Worm (Caenorhabditis elegans) whole organism, early embryonic: ENCODE data around the gene Y57G11B.8.

Source experiments
- B0310.2 ChIP-seq: sonication (generic microtip); optimal IDR thresholded peaks from 2 replicates; lab custom pipeline; 2016; ENCODE audit warnings: mild to moderate bottlenecking, missing genetic modification characterization, missing compliant biosample characterization
- F13C5.2 ChIP-seq: sonication (generic microtip); optimal IDR thresholded peaks from 2 replicates; lab custom pipeline; 2017; ENCODE audit warnings: mild to moderate bottlenecking, missing genetic modification characterization, inconsistent platforms, missing compliant biosample characterization
- aly-1 ChIP-seq: sonication (generic microtip); optimal IDR thresholded peaks from 2 replicates; lab custom pipeline; 2016; ENCODE audit warnings: missing genetic modification characterization, missing compliant biosample characterization
- ama-1 ChIP-seq: fragments of 150-350 bp; optimal IDR thresholded peaks from 2 replicates; lab custom pipeline; 2014
- ceh-13 ChIP-seq: fragments of 200-800 bp; sonication (Bioruptor generic); optimal IDR thresholded peaks from 2 replicates; lab custom pipeline; 2018; ENCODE audit warnings: mild to moderate bottlenecking, missing genetic modification characterization, missing compliant biosample characterization
- ceh-36 ChIP-seq: sonication (generic microtip); optimal IDR thresholded peaks from 2 replicates; lab custom pipeline; 2016; ENCODE audit warnings: missing genetic modification characterization, inconsistent platforms, missing compliant biosample characterization
- ets-7 ChIP-seq: sonication (generic microtip); optimal IDR thresholded peaks from 2 replicates; lab custom pipeline; 2016; ENCODE audit warnings: missing genotype, missing genetic modification characterization, missing compliant biosample characterization
- flt-1 ChIP-seq: fragments of 200-800 bp; sonication (Bioruptor generic); IDR thresholded peaks from 2 replicates; pipeline ENCODE4 v1.3.6; 2022; ENCODE audit warnings: missing genetic modification characterization, missing compliant biosample characterization
- hmbx-1 ChIP-seq: sonication (generic microtip); optimal IDR thresholded peaks from 2 replicates; lab custom pipeline; 2016; ENCODE audit warnings: mild to moderate bottlenecking, missing genetic modification characterization, missing compliant biosample characterization
- hmg-4 ChIP-seq: fragments of 200-800 bp; sonication (Bioruptor generic); optimal IDR thresholded peaks from 2 replicates; lab custom pipeline; 2018; ENCODE audit warnings: mild to moderate bottlenecking, missing genetic modification characterization, missing compliant biosample characterization
- hnd-1 ChIP-seq: sonication (generic microtip); optimal IDR thresholded peaks from 2 replicates; lab custom pipeline; 2016; ENCODE audit warnings: missing genetic modification characterization, missing compliant biosample characterization
- pes-1 ChIP-seq: fragments of 200-800 bp; sonication (Bioruptor generic); IDR thresholded peaks from 2 replicates; pipeline ENCODE4 v1.3.6; 2022; ENCODE audit warnings: missing genetic modification reagents, missing genetic modification characterization, missing compliant biosample characterization
- scrt-1 ChIP-seq: fragments of 200-800 bp; sonication (Bioruptor generic); IDR thresholded peaks from 2 replicates; pipeline ENCODE4 v1.3.6; 2022; ENCODE audit warnings: missing genetic modification characterization, missing compliant biosample characterization
- sea-1 ChIP-seq: fragments of 200-800 bp; sonication (Bioruptor generic); conservative IDR thresholded peaks from 2 replicates; pipeline ENCODE4 v1.3.6; 2022; ENCODE audit warnings: missing genetic modification characterization, missing compliant biosample characterization
- tbx-11 ChIP-seq: fragments of 200-800 bp; sonication (Bioruptor generic); IDR thresholded peaks from 2 replicates; pipeline ENCODE4 v1.3.6; 2022; ENCODE audit warnings: missing genetic modification characterization, missing compliant biosample characterization
- tbx-37 ChIP-seq: fragments of 200-800 bp; sonication (Bioruptor generic); conservative IDR thresholded peaks from 2 replicates; pipeline ENCODE4 v1.3.6; 2022; ENCODE audit warnings: missing genetic modification reagents, missing genetic modification characterization, missing compliant biosample characterization
- tra-4 ChIP-seq: sonication (generic microtip); optimal IDR thresholded peaks from 2 replicates; lab custom pipeline; 2017; ENCODE audit warnings: missing genetic modification characterization, missing compliant biosample characterization

Y57G11B.8 gene

ce11 chrIV:14572607-14573006 is 5.9 kb downstream of the Y57G11B.8 start, which contains the start of gene glb-34:
Gene glb-34, minus strand, starts transcription at chrIV:14572707.
- no peak for TF ChIP-seq tra-4
- no peak for TF ChIP-seq pes-1 (GFP tag; lab: Robert Waterston, UW)
- no peak for TF ChIP-seq tbx-37 (GFP tag; lab: Robert Waterston, UW)
- TF ChIP-seq hmbx-1 (tag; lab: Kevin White, UChicago): no peak
- no peak for TF ChIP-seq ceh-13
- TF ChIP-seq scrt-1 (GFP tag; lab: Robert Waterston, UW): no peak
- no peak for TF ChIP-seq aly-1 (tag; lab: Kevin White, UChicago)
- no peak for TF ChIP-seq sea-1 (GFP tag; lab: Robert Waterston, UW)
- no peak for TF ChIP-seq ets-7 (tag; lab: Kevin White, UChicago)
- TF ChIP-seq hmg-4 (GFP tag; lab: Kevin White, UChicago): no peak
- no peak for TF ChIP-seq hnd-1 (tag; lab: Kevin White, UChicago)
- TF ChIP-seq ceh-36 (tag; lab: Kevin White, UChicago): no peak
- no peak for TF ChIP-seq ama-1 (lab: Kevin White, UChicago)
- no peak for TF ChIP-seq flt-1 (GFP tag; lab: Robert Waterston, UW)
- no peak for TF ChIP-seq B0310.2 (tag; lab: Kevin White, UChicago)
- TF ChIP-seq F13C5.2 (tag; lab: Kevin White, UChicago): no peak
- no peak for TF ChIP-seq tbx-11 (GFP tag; lab: Robert Waterston, UW)

- no peak for TF ChIP-seq ama-1 (lab: Kevin White, UChicago)
- TF ChIP-seq hmg-4 (GFP tag; lab: Kevin White, UChicago): no peak
- TF ChIP-seq ets-7 (tag; lab: Kevin White, UChicago): no peak
- no peak for TF ChIP-seq tbx-11 (GFP tag; lab: Robert Waterston, UW)
- TF ChIP-seq F13C5.2 (tag; lab: Kevin White, UChicago): no peak
- TF ChIP-seq ceh-13: no peak
- TF ChIP-seq hmbx-1 (tag; lab: Kevin White, UChicago): no peak
- TF ChIP-seq aly-1 (tag; lab: Kevin White, UChicago): no peak
- no peak for TF ChIP-seq pes-1 (GFP tag; lab: Robert Waterston, UW)
These were observed 6.9 kb downstream of the Y57G11B.8 start for ce11 chrIV:14571626-14572025.

- no peak for TF ChIP-seq F13C5.2 (tag; lab: Kevin White, UChicago)
- no peak for TF ChIP-seq flt-1 (GFP tag; lab: Robert Waterston, UW)
- no peak for TF ChIP-seq ama-1 (lab: Kevin White, UChicago)
- no peak for TF ChIP-seq pes-1 (GFP tag; lab: Robert Waterston, UW)
- no peak for TF ChIP-seq tra-4
- no peak for TF ChIP-seq hmg-4 (GFP tag; lab: Kevin White, UChicago)
- TF ChIP-seq ets-7 (tag; lab: Kevin White, UChicago): no peak
- TF ChIP-seq sea-1 (GFP tag; lab: Robert Waterston, UW): no peak
- no peak for TF ChIP-seq tbx-37 (GFP tag; lab: Robert Waterston, UW)
- no peak for TF ChIP-seq ceh-13
- TF ChIP-seq hmbx-1 (tag; lab: Kevin White, UChicago): no peak
- no peak for TF ChIP-seq ceh-36 (tag; lab: Kevin White, UChicago)
- TF ChIP-seq aly-1 (tag; lab: Kevin White, UChicago): no peak
- TF ChIP-seq B0310.2 (tag; lab: Kevin White, UChicago): no peak
- no peak for TF ChIP-seq hnd-1 (tag; lab: Kevin White, UChicago)
These were observed 13.4 kb downstream of the Y57G11B.8 start, which contains the start of gene Y57G11B.2 for ce11 chrIV:14565062-14565461. Gene Y57G11B.2, plus strand, starts transcription at chrIV:14565362.

ce11 chrIV:14562649-14563268 is 15.7 kb downstream of the Y57G11B.8 start:
- TF ChIP-seq hnd-1 (tag; lab: Kevin White, UChicago): no peak
- no peak for TF ChIP-seq aly-1 (tag; lab: Kevin White, UChicago)
- TF ChIP-seq ceh-13: no peak
- no peak for TF ChIP-seq tbx-11 (GFP tag; lab: Robert Waterston, UW)
- no peak for TF ChIP-seq ceh-36 (tag; lab: Kevin White, UChicago)
- TF ChIP-seq hmg-4 (GFP tag; lab: Kevin White, UChicago): no peak

ce11 chrIV:14561677-14562076 is 16.8 kb downstream of the Y57G11B.8 start:
- TF ChIP-seq scrt-1 (GFP tag; lab: Robert Waterston, UW) (no peak), B0310.2 (tag; lab: Kevin White, UChicago) (no peak), aly-1 (tag; lab: Kevin White, UChicago) (no peak), sea-1 (GFP tag; lab: Robert Waterston, UW) (no peak), ets-7 (tag; lab: Kevin White, UChicago) (no peak), pes-1 (GFP tag; lab: Robert Waterston, UW) (no peak), F13C5.2 (tag; lab: Kevin White, UChicago) (no peak), tbx-37 (GFP tag; lab: Robert Waterston, UW) (no peak), tra-4 (no peak), tbx-11 (GFP tag; lab: Robert Waterston, UW) (no peak), hmbx-1 (tag; lab: Kevin White, UChicago) (no peak), hmg-4 (GFP tag; lab: Kevin White, UChicago) (no peak), ceh-13 (no peak), ama-1 (lab: Kevin White, UChicago) (no peak), flt-1 (GFP tag; lab: Robert Waterston, UW) (no peak), ceh-36 (tag; lab: Kevin White, UChicago) (no peak)

- no peak for TF ChIP-seq hmbx-1 (tag; lab: Kevin White, UChicago)
- TF ChIP-seq aly-1 (tag; lab: Kevin White, UChicago): no peak
- TF ChIP-seq ets-7 (tag; lab: Kevin White, UChicago): no peak
These were observed 19.2 kb downstream of the Y57G11B.8 start for ce11 chrIV:14559267-14559666.

- TF ChIP-seq hmg-4 (GFP tag; lab: Kevin White, UChicago) (no peak), ceh-36 (tag; lab: Kevin White, UChicago) (no peak), hnd-1 (tag; lab: Kevin White, UChicago) (no peak), ceh-13 (no peak), hmbx-1 (tag; lab: Kevin White, UChicago) (no peak), scrt-1 (GFP tag; lab: Robert Waterston, UW) (no peak), aly-1 (tag; lab: Kevin White, UChicago) (no peak), F13C5.2 (tag; lab: Kevin White, UChicago) (no peak), flt-1 (GFP tag; lab: Robert Waterston, UW) (no peak), ets-7 (tag; lab: Kevin White, UChicago) (no peak)
These were observed 20.9 kb downstream of the Y57G11B.8 start for ce11 chrIV:14557642-14558041.
